Fruit fly (Drosophila melanogaster): Measurements from ENCODE around the gene CG31286.
A peak's percentile ranks its signal among the peaks of the same experiment; 100 is the strongest.

CG31286 gene

DNA sequence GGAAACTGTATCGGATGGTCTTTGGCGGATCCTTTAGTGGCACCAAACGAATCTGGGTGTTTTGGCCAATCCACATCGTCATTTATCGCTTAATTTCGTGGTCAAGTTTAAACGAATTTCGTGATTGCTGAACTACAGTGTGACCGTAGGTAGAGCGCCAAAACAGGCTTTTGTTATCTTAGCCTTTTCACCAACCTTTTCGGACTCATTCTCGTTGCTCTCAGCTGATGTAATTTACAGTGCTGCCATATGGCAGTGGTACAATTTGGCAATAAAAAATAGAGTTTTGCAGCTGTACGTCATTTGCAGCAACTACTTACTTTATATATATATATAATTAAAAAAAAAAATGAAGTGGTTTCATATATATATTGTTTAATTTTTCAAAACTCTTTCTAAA is 18.9 kb downstream of the CG31286 start, which contains the start of gene agt (continued):
- TF ChIP-seq cg (GFP tag; optimal IDR thresholded peaks at IDR 0.05) (no peak), Hsf (GFP tag; optimal IDR thresholded peaks at IDR 0.05) (no peak), CTCF (GFP tag; optimal IDR thresholded peaks at IDR 0.05) (peak; percentile 71), Deaf1 (tag; optimal IDR thresholded peaks at IDR 0.05) (no peak), Dip3 (GFP tag; optimal IDR thresholded peaks at IDR 0.05) (no peak), Sox100B (GFP tag; optimal IDR thresholded peaks at IDR 0.05) (no peak), rib (GFP tag; IDR thresholded peaks at IDR 0.05) (no peak), nom (GFP tag; optimal IDR thresholded peaks at IDR 0.05) (no peak), Oaz (GFP tag; IDR thresholded peaks at IDR 0.05) (no peak), CG13123 (GFP tag; optimal IDR thresholded peaks at IDR 0.05) (no peak), CG12942 (GFP tag; optimal IDR thresholded peaks at IDR 0.05) (no peak), CG5180 (GFP tag; optimal IDR thresholded peaks at IDR 0.05) (no peak), CG1024 (GFP tag; IDR thresholded peaks at IDR 0.05) (no peak), sqz (GFP tag; optimal IDR thresholded peaks at IDR 0.05) (no peak), CG2712 (tag; optimal IDR thresholded peaks at IDR 0.05) (peak; percentile 50), caup (GFP tag; optimal IDR thresholded peaks at IDR 0.05; ENCODE audit: severe bottlenecking) (no peak), her (GFP tag; optimal IDR thresholded peaks at IDR 0.05) (peak; percentile 61), lbe (GFP tag; optimal IDR thresholded peaks at IDR 0.05) (no peak), CG8924 (tag; optimal IDR thresholded peaks at IDR 0.05) (peak; percentile 3), sim (GFP tag; IDR thresholded peaks at IDR 0.05) (no peak), wor (GFP tag; IDR thresholded peaks at IDR 0.05) (no peak), chn (GFP tag; optimal IDR thresholded peaks at IDR 0.05) (no peak), gro (GFP tag; optimal IDR thresholded peaks at IDR 0.05) (no peak), CG4730 (GFP tag; IDR thresholded peaks at IDR 0.05) (no peak), Ssrp (tag; optimal IDR thresholded peaks at IDR 0.05) (no peak), CG11398 (GFP tag; optimal IDR thresholded peaks at IDR 0.05) (no peak), CG1647 (GFP tag; optimal IDR thresholded peaks at IDR 0.05) (no peak), Ets65A (GFP tag) (no peak), HmgZ (tag; optimal IDR thresholded peaks at IDR 0.05) (peak; percentile 77), Lpt (GFP tag; optimal IDR thresholded peaks at IDR 0.05) (no peak), CG30020 (tag; optimal IDR thresholded peaks at IDR 0.05) (no peak), slp2 (GFP tag; optimal IDR thresholded peaks at IDR 0.05) (no peak), CG7271 (tag; optimal IDR thresholded peaks at IDR 0.05) (no peak), Meics (GFP tag; optimal IDR thresholded peaks at IDR 0.05) (no peak), CG4360 (GFP tag; IDR thresholded peaks at IDR 0.05) (no peak), crp (GFP tag; optimal IDR thresholded peaks at IDR 0.05) (peak; percentile 46 to 93), E2f1 (GFP tag; IDR thresholded peaks at IDR 0.05) (no peak), CG16815 (GFP tag; optimal IDR thresholded peaks at IDR 0.05) (no peak), Max (GFP tag; optimal IDR thresholded peaks at IDR 0.05) (peak; percentile 11), sc (optimal IDR thresholded peaks at IDR 0.05) (no peak), sc (GFP tag; optimal IDR thresholded peaks at IDR 0.05) (no peak), ERR (GFP tag; optimal IDR thresholded peaks at IDR 0.05) (no peak), CG8359 (GFP tag; optimal IDR thresholded peaks at IDR 0.05; ENCODE audit: borderline replicate concordance) (no peak), CG15269 (tag; optimal IDR thresholded peaks at IDR 0.05) (no peak), BtbVII (GFP tag; optimal IDR thresholded peaks at IDR 0.05) (no peak), CG13296 (GFP tag; optimal IDR thresholded peaks at IDR 0.05) (no peak), dan (GFP tag; IDR thresholded peaks at IDR 0.05) (no peak), Hmx (GFP tag; optimal IDR thresholded peaks at IDR 0.05) (no peak), CG9727 (GFP tag; optimal IDR thresholded peaks at IDR 0.05) (no peak), danr (GFP tag; IDR thresholded peaks at IDR 0.05) (no peak), croc (GFP tag; conservative IDR thresholded peaks at IDR 0.05) (no peak), trem (tag; optimal IDR thresholded peaks at IDR 0.05) (peak; percentile 78), z (GFP tag; IDR thresholded peaks at IDR 0.05) (no peak), bcd (GFP tag; optimal IDR thresholded peaks at IDR 0.05) (no peak)

Data from whole organism, embryonic.